Fruit fly (Drosophila melanogaster): ENCODE measurements around the gene Cse1.
A peak's percentile ranks its signal among the peaks of the same experiment; 100 is the strongest.

Cse1 gene

DNA sequence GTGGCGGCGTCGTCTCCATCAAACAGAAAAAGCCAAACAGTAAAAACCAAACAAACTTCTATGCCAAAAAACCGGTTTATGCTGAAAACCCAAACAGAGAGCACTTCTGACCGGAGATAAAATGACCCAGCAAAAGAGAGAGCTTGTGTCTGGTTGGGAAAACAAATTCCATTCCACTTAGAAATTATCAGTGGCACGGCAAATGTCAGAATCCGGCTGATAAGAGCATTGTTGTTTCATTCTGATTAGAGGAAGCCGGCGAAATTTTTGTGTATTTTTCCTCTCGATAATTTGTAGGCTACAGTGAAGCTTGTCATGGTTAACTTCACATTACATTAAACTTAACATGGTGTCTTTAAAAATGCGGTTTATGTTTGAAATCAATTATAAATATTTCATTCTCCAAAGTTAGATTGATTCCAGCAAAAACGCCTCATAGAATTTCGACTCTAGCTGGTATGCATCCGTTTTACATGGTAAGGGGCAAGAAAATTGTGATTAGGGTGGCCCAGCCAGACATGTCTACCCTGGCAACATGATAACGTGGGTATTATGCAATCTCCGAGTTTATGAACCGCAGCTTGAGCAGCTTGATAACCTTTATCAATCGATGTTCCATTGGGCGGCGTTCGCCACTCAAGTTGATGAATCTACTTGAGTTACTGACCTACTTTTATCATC, 7.4 kb downstream of the Cse1 start (continued):
- TF ChIP-seq cwo (GFP tag; optimal IDR thresholded peaks at IDR 0.05) = no peak
- TF ChIP-seq CG8290 (GFP tag; optimal IDR thresholded peaks at IDR 0.05) = no peak
- TF ChIP-seq CG8290 (tag; optimal IDR thresholded peaks at IDR 0.05) = peak in 1 of 2 experiments; percentile 42
- TF ChIP-seq pho (GFP tag; optimal IDR thresholded peaks at IDR 0.05) = peak; percentile 29
- TF ChIP-seq eyg (GFP tag; optimal IDR thresholded peaks at IDR 0.05) = no peak
- no peak for TF ChIP-seq Lhr (GFP tag; optimal IDR thresholded peaks at IDR 0.05)
- TF ChIP-seq her (GFP tag; optimal IDR thresholded peaks at IDR 0.05) = peak; percentile 13
- no peak for TF ChIP-seq btn (GFP tag; optimal IDR thresholded peaks at IDR 0.05)
- TF ChIP-seq Optix (GFP tag; IDR thresholded peaks at IDR 0.05) = no peak
- no peak for TF ChIP-seq phol (tag; optimal IDR thresholded peaks at IDR 0.05)
- TF ChIP-seq Jarid2 (GFP tag; optimal IDR thresholded peaks at IDR 0.05) = no peak
- no peak for TF ChIP-seq slp2 (GFP tag; optimal IDR thresholded peaks at IDR 0.05)
- TF ChIP-seq caup (GFP tag; optimal IDR thresholded peaks at IDR 0.05; ENCODE audit: severe bottlenecking) = peak; percentile 9
- no peak for TF ChIP-seq run (tag; optimal IDR thresholded peaks at IDR 0.05)
- TF ChIP-seq ci (GFP tag; IDR thresholded peaks at IDR 0.05) = peak; percentile 33; the same call in 1 of the 3 replicates
- no peak for TF ChIP-seq gcm2 (GFP tag; optimal IDR thresholded peaks at IDR 0.05)
- no peak for TF ChIP-seq Hand (GFP tag; optimal IDR thresholded peaks at IDR 0.05)
- no peak for TF ChIP-seq CG15696 (tag; optimal IDR thresholded peaks at IDR 0.05)
- TF ChIP-seq CG18619 (GFP tag; optimal IDR thresholded peaks at IDR 0.05) = no peak
- TF ChIP-seq tin (GFP tag; optimal IDR thresholded peaks at IDR 0.05) = no peak
- TF ChIP-seq NC2α (GFP tag; optimal IDR thresholded peaks at IDR 0.05) = no peak
- TF ChIP-seq CG30020 (tag; optimal IDR thresholded peaks at IDR 0.05) = no peak
- TF ChIP-seq CG15269 (tag; optimal IDR thresholded peaks at IDR 0.05) = peak; percentile 49
- no peak for TF ChIP-seq CG4328 (GFP tag; optimal IDR thresholded peaks at IDR 0.05)
- no peak for TF ChIP-seq Dp (GFP tag; optimal IDR thresholded peaks at IDR 0.05)
- no peak for TF ChIP-seq en (GFP tag; optimal IDR thresholded peaks at IDR 0.05)
- TF ChIP-seq CG10274 (GFP tag; optimal IDR thresholded peaks at IDR 0.05) = no peak
- TF ChIP-seq repo (GFP tag; optimal IDR thresholded peaks at IDR 0.05) = no peak
- TF ChIP-seq inv (GFP tag; IDR thresholded peaks at IDR 0.05; ENCODE audit: partially characterized antibody) = no peak
- no peak for TF ChIP-seq CG3163 (GFP tag; optimal IDR thresholded peaks at IDR 0.05)
- no peak for TF ChIP-seq usp (GFP tag; optimal IDR thresholded peaks at IDR 0.05)
- peak; percentile 43 for TF ChIP-seq CG11504 (tag; optimal IDR thresholded peaks at IDR 0.05)
- TF ChIP-seq ATbp (GFP tag; optimal IDR thresholded peaks at IDR 0.05) = no peak
- no peak; the same call in 1 of the 2 replicates for TF ChIP-seq lmd (GFP tag; IDR thresholded peaks at IDR 0.05)
- no peak for TF ChIP-seq maf-S (GFP tag; optimal IDR thresholded peaks at IDR 0.05)
- no peak for TF ChIP-seq CG12104 (GFP tag; optimal IDR thresholded peaks at IDR 0.05)
- no peak for TF ChIP-seq Blimp-1 (GFP tag; optimal IDR thresholded peaks at IDR 0.05)
- no peak for TF ChIP-seq CTCF (GFP tag; optimal IDR thresholded peaks at IDR 0.05)
- no peak for TF ChIP-seq Neu2 (GFP tag; optimal IDR thresholded peaks at IDR 0.05; ENCODE audit: borderline replicate concordance)
- no peak for TF ChIP-seq trh (GFP tag; optimal IDR thresholded peaks at IDR 0.05)
- no peak for TF ChIP-seq gsb-n (tag; optimal IDR thresholded peaks at IDR 0.05)
- peak; percentile 29 for TF ChIP-seq Max (GFP tag; optimal IDR thresholded peaks at IDR 0.05)
- TF ChIP-seq CG12391 (tag; optimal IDR thresholded peaks at IDR 0.05) = no peak
- no peak for TF ChIP-seq onecut (GFP tag; IDR thresholded peaks at IDR 0.05)
- no peak for TF ChIP-seq stwl (tag; optimal IDR thresholded peaks at IDR 0.05)
- no peak for TF ChIP-seq CG2199 (GFP tag; IDR thresholded peaks at IDR 0.05)
- TF ChIP-seq HmgD (GFP tag; optimal IDR thresholded peaks at IDR 0.05) = no peak
- TF ChIP-seq CG30431 (GFP tag; optimal IDR thresholded peaks at IDR 0.05) = no peak
- no peak for TF ChIP-seq CG4282 (GFP tag; optimal IDR thresholded peaks at IDR 0.05)
- TF ChIP-seq CG18262 (tag; optimal IDR thresholded peaks at IDR 0.05) = no peak
- TF ChIP-seq mam (GFP tag; optimal IDR thresholded peaks at IDR 0.05) = peak; percentile 37
